Worm (Caenorhabditis elegans): ENCODE data around the gene F17E9.3.
"Not testable (repeated sequence)": the region's sequence is repeated elsewhere in the genome, so short reads cannot be mapped to it uniquely, and the experiment has no call there.

F17E9.3 gene

DNA sequence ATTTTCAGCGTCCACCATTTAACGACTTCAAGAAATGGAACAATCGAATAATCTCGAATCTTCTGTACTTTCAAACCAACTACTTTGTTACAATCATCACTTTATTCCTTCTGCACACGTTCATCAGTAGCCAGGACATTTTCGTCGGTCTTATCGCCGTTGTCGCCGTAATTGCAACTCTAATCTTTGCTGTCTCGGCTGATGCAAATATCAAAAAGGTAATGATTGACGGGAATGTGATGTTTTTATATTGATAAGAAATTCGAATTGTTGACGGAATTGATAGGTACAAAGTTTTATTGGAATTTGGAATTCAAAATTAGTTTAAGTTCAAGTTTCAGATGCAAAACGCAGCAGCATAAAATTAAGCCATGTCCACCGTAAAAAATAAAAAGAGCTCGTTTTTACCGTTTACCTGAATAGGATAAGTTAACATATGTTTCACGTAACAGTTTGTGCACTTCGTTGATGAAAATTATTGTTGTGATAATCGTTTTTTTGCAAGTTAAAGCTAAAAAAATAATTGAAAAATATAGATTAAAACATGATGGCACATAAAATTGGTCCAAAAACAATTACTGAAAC is 25.7 kb downstream of the F17E9.3 start (continued):
- TF ChIP-seq zip-11 (GFP tag; IDR thresholded peaks at IDR 0.05) (no peak), nhr-102 (tag; optimal IDR thresholded peaks at IDR 0.05) (peak; percentile 11), dmd-6 (GFP tag; IDR thresholded peaks at IDR 0.05) (peak; percentile 94), daf-16 (GFP tag; optimal IDR thresholded peaks at IDR 0.05) (peak in 1 of 2 experiments; percentile 47), daf-16 (tag; optimal IDR thresholded peaks at IDR 0.05) (peak; percentile 81)

DNA sequence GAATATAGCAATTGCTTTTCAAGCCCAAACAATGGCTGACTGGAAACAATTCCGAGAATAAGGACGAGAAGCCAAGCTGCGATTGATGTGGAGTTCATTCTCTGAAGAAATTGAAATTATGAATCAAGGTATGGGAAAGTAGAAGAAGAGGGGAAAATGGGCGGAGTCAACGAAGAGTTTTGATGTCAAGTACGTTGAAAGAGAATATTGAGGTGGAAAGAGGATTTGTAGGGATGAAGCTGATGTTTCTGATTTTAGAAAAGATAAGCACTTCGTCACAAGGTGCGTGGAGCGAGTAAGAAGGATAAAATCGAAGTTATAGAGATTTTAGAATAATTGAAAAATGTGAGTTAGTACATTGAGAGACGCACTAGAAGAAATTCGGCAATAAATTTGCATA is 28.0 kb downstream of the F17E9.3 start, which contains the start of gene D2096.9:
TSS of gene D2096.9 (minus strand) at position 101 of the 400 bp plus-strand sequence.
- TF ChIP-seq dmd-9 (GFP tag; IDR thresholded peaks at IDR 0.05) (no peak), madf-5 (GFP tag; IDR thresholded peaks at IDR 0.05) (no peak), unc-62 (GFP tag; optimal IDR thresholded peaks at IDR 0.05 in 1 of 2) (peak in 1 of 2 experiments; percentile 52), unc-62 (tag; optimal IDR thresholded peaks at IDR 0.05) (no peak), hif-1 (tag; optimal IDR thresholded peaks at IDR 0.05) (no peak), lsy-2 (tag; optimal IDR thresholded peaks at IDR 0.05) (no peak)

DNA sequence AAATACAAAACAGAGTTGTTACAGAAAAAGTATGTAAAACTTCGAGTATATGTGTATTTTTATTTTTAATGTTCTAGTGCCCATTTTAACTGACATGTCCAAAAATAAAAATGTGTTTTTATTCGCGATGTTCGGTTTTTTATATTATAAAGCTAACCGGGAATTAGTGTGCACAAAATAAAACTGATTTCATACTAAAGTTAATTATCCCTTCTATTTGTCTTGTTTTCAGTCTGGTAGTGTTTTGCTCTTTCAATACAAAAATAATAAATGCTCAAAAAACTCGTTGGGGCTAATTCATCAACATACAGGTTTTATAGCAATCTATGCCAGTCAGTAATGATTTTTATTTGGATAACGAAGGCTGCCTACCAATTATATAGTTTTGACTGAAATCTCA is 30.1 kb downstream of the F17E9.3 start:
- no peak for TF ChIP-seq aly-2 (tag; optimal IDR thresholded peaks at IDR 0.05)
- peak in 1 of 2 experiments; percentile 94 for TF ChIP-seq unc-62 (GFP tag; optimal IDR thresholded peaks at IDR 0.05 in 1 of 2)
- no peak for TF ChIP-seq unc-62 (tag; optimal IDR thresholded peaks at IDR 0.05)

DNA sequence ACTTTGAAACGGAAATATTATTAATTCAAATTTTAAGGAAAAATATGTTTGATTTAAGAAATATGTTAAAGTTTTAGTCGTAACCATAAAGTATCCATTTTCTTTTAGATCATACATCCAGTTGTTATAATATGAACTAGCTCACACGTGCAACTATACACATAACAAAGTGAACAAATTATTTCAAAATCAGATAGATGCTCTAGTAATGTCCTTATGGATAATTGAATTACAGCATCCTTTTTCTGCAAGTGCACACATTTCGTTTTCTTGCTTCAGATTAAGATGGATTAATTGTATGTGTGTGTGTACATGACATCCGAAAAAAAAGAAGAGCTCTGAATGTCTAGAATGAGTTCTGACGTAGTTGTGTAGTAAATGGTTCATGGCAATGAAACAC is 31.0 kb downstream of the F17E9.3 start:
- TF ChIP-seq saeg-2 (GFP tag; IDR thresholded peaks at IDR 0.05) (no peak), attf-4 (tag; optimal IDR thresholded peaks at IDR 0.05) (no peak), aha-1 (tag) (peak; percentile 4), unc-62 (GFP tag; optimal IDR thresholded peaks at IDR 0.05 in 1 of 2) (peak in 1 of 2 experiments; percentile 15), unc-62 (tag; optimal IDR thresholded peaks at IDR 0.05) (no peak), ces-1 (GFP tag; optimal IDR thresholded peaks at IDR 0.05) (peak; percentile 90)

DNA sequence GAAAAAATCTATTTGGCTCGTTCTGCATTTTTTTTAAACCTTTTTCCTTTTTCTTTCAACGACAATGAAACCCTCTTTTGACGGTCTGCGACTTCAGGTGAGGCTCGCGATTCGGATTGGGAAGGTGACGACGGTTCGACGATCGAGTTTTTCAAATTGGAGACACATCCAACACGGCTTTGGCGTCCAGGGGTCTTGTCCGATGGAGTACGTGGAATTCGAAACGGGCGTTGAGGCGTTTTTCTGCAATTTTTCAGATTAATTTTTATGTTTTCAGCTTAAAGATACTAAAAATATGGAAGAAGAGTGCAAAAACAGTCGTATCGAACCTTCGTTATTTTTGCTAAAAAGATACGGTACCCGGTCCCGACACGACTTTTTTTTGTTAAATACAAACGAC is 34.5 kb downstream of the F17E9.3 start, which contains the start of gene D2096.10:
TSS of gene D2096.10 (minus strand) at position 101 of the 400 bp plus-strand sequence.
- TF ChIP-seq lim-7, Y105C5A.15, nhr-41 (GFP tag; IDR thresholded peaks at IDR 0.05): not testable (repeated sequence)

DNA sequence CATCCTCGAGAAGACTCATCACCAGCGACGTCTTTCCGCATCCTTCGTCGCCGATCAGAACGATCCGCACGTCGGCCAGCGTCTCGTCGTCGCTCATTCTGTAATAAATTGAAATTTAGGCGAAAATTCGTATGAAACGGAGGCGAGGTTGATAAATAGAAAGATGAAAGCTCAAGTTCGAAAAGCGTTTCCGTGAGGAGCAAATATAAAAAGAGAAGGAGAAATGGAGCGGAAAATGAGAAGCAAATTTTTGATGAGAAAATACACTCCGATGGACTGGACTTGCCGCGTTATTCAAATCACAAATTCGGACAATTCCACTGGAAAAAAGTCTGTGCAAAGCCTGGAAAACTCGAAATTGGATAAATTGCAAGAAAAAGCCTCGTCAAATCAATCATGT is 39.4 kb downstream of the F17E9.3 start, which contains the start of gene D2096.11:
TSS of gene D2096.11 (minus strand) at position 101 of the 400 bp plus-strand sequence.
- TF ChIP-seq dve-1 (tag; optimal IDR thresholded peaks at IDR 0.05; ENCODE audit: insufficient read depth) (no peak), aha-1 (tag) (peak; percentile 33)

DNA sequence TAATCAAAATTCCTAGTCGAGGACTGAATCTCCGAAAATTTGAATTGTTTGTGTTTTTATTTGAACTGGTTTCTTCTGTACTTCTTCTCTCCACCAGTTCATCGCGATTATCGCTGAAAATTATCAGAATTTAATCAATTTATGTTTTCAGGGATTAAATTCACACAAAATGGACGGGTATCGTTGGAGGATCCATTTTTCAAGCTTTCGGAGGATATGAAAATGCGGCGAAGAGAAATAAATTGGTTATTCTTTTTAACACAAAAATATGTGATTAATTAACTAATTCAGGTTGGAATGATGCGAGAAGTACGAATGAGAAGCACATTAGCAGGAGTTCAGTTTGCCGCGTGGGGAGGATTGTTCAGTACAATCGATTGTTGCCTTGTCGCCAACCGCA is 41.7 kb downstream of the F17E9.3 start, which contains the start of gene timm-17B.2:
TSS of gene timm-17B.2 (plus strand) at position 301 of the 400 bp plus-strand sequence.
- TF ChIP-seq aha-1 (tag): peak; percentile 40
- TF ChIP-seq daf-12 (tag; optimal IDR thresholded peaks at IDR 0.05): no peak
- TF ChIP-seq ZK337.2 (GFP tag; IDR thresholded peaks at IDR 0.05): no peak

DNA sequence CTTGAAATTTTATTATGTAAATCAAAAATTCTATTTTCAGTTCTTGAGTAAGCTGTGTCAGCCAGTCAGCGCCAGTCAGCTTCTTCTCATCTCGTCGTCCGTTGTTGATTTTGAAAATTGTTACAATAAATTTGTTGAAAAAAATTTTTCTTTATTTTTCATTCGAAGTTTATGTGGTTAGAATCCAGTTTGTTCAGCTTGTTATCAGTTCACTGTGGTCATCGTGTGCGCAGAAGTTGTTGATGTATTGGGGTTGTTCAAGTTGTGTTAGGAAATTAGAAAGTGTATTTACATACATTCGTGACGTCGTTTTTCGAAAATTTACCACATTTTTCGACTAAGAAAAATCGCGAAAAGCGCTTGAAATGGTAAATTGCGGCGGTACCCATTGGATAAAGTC is 43.1 kb downstream of the F17E9.3 start:
- TF ChIP-seq mxl-2 (GFP tag; conservative IDR thresholded peaks at IDR 0.05): no peak
- TF ChIP-seq nhr-28 (tag; optimal IDR thresholded peaks at IDR 0.05): no peak
- no peak for TF ChIP-seq egl-27 (tag; optimal IDR thresholded peaks at IDR 0.05)
- TF ChIP-seq lin-29 (GFP tag; IDR thresholded peaks at IDR 0.05): no peak
- no peak for TF ChIP-seq nhr-11 (tag; optimal IDR thresholded peaks at IDR 0.05)
- no peak for TF ChIP-seq Y75B8A.6 (GFP tag; IDR thresholded peaks at IDR 0.05)
- no peak for TF ChIP-seq hif-1 (tag; optimal IDR thresholded peaks at IDR 0.05)
- TF ChIP-seq daf-12 (tag; optimal IDR thresholded peaks at IDR 0.05): no peak
- TF ChIP-seq lin-13 (GFP tag; optimal IDR thresholded peaks at IDR 0.05): no peak
- no peak for TF ChIP-seq F44E2.7 (GFP tag; IDR thresholded peaks at IDR 0.05)
- no peak for TF ChIP-seq T26A8.4 (GFP tag; IDR thresholded peaks at IDR 0.05)
- TF ChIP-seq lin-39 (tag; optimal IDR thresholded peaks at IDR 0.05): no peak
- TF ChIP-seq rbr-2 (tag; optimal IDR thresholded peaks at IDR 0.05): no peak
- no peak for TF ChIP-seq F37D6.2 (tag; optimal IDR thresholded peaks at IDR 0.05)
- no peak for TF ChIP-seq ZK546.5 (tag; optimal IDR thresholded peaks at IDR 0.05)
